Fruit fly (Drosophila melanogaster) ovary, adult (tissue): ENCODE measurements around the gene CG31115.

Experiments used
- CG17801 ChIP-seq: fragments of 200-800 bp; optimal IDR thresholded peaks from 2 replicates; lab custom pipeline; 2019; ENCODE audit warnings: missing biosample characterization, mild to moderate bottlenecking, missing genetic modification characterization, moderate library complexity; ENCODE audit not compliant: partially characterized antibody

The CG31115 gene

dm6 chr3R:25069569-25069968 lies 32.8 kb downstream of the CG31115 start, which contains the start of the genes Stt3B and CG11839:
Gene Stt3B, minus strand, starts transcription at chr3R:25069637.
Gene CG11839, plus strand, starts transcription at chr3R:25069927.
- peak; percentile 77 for TF ChIP-seq CG17801 (GFP tag; lab: Kevin White, UChicago)

- TF ChIP-seq CG17801 (GFP tag; lab: Kevin White, UChicago) = no peak
Observed at dm6 chr3R:25070871-25071270, 34.1 kb downstream of the CG31115 start, which contains the start of gene CG11836. Gene CG11836, plus strand, starts transcription at chr3R:25071126.

dm6 chr3R:25074558-25074964 lies 37.8 kb downstream of the CG31115 start, which contains the start of the genes shams and CG11920:
Gene shams, minus strand, starts transcription at chr3R:25074607.
Gene CG11920, plus strand, starts transcription at chr3R:25074877.
- peak; percentile 23 for TF ChIP-seq CG17801 (GFP tag; lab: Kevin White, UChicago)

dm6 chr3R:25077280-25077820 lies 40.6 kb downstream of the CG31115 start:
- no peak for TF ChIP-seq CG17801 (GFP tag; lab: Kevin White, UChicago)

- no peak for TF ChIP-seq CG17801 (GFP tag; lab: Kevin White, UChicago)
Observed at dm6 chr3R:25078665-25079064, 41.9 kb downstream of the CG31115 start.

dm6 chr3R:25080446-25080845 lies 43.7 kb downstream of the CG31115 start:
- TF ChIP-seq CG17801 (GFP tag; lab: Kevin White, UChicago) = no peak

- no peak for TF ChIP-seq CG17801 (GFP tag; lab: Kevin White, UChicago)
Observed at dm6 chr3R:25082348-25082747, 45.6 kb downstream of the CG31115 start, which contains the start of gene fd96Ca. Gene fd96Ca, plus strand, starts transcription at chr3R:25082684.
